Fruit fly (Drosophila melanogaster): ENCODE results near the gene IFT46.

Gene IFT46

DNA sequence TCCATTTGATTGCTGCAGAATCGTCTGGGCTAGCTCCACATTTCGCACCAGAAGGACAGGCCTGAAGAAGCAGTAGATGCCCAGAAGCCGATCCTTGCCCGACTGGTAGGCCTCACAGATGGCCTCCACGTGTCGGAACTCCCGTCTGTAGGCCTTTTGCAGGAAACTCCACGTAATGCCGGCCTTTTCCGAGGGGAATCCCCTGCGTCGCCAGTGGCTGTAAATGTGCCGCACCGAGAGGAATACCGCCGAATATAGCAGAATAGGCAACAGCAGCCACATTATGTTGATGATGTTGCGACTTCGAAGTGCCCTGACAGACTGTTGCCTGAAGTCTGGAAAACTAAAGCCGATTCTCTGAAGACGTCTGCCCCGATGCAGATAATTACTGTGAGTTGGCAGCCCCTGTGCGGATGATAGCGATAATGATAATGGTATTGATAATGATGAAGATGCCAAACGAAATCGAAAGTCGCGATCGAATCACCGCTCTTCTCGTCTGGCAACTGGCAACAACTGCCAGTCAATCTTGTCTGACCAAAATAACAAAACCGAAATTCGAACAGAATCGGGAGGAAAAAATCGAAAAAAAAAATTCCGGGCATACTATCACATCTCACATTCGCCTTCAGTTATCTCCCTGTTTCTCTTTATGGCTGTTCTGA lies 36.9 kb upstream of the IFT46 start, which contains the start of gene Cyp310a1:
Cyp310a1 (minus strand) TSS at position 348 of the 665 bp plus-strand sequence.
- TF ChIP-seq Vsx2 (GFP tag; optimal IDR thresholded peaks at IDR 0.05; ENCODE audit: partially characterized antibody) (no peak), fru (GFP tag; optimal IDR thresholded peaks at IDR 0.05) (no peak), sage (GFP tag; optimal IDR thresholded peaks at IDR 0.05) (no peak), OdsH (GFP tag; optimal IDR thresholded peaks at IDR 0.05) (no peak), Rel (GFP tag; optimal IDR thresholded peaks at IDR 0.05) (no peak), Rel (tag; optimal IDR thresholded peaks at IDR 0.05) (peak; percentile 83), sv (GFP tag; optimal IDR thresholded peaks at IDR 0.05) (no peak), usp (GFP tag; optimal IDR thresholded peaks at IDR 0.05) (no peak)

DNA sequence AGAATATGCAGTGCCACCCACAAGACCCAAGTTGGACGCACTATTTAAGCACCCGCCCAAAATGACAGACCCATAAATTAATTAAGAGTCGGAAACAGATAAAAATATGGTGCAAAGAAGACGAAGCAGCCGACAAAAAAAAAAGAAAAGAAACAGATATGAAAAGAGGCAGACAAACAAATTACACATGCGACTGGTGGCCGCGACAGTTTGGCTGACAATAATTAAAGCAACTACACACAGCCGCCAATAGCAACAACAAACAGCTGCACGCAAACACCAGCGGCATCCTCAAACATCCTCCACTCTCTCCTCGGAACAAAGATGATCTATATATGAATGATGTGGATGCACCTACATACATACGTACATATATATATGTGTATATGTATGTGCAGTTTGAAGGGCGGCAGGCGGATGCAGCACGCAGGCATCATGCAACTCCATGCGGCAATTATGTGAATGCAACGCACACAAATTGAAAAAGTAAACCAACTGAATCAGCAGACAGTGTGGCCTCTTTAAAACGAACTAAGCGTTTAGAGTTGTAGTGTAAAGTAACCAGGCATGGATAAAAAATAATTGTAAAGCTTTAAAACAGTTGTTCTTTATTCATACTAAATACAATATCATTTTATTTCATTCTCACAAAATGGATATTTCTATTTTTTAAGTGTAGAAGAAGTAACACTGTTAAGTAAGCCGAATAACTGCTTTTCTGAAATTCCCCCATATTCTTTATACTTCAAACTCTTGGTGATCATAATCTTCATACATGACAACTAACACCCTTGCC lies 32.1 kb upstream of the IFT46 start:
- TF ChIP-seq rgr (GFP tag; optimal IDR thresholded peaks at IDR 0.05) = peak; percentile 20
- peak; percentile 20 for TF ChIP-seq ey (GFP tag; optimal IDR thresholded peaks at IDR 0.05)
- peak; percentile 10 for TF ChIP-seq woc (GFP tag; optimal IDR thresholded peaks at IDR 0.05)
- TF ChIP-seq jim (GFP tag; optimal IDR thresholded peaks at IDR 0.05) = no peak
- TF ChIP-seq pan (optimal IDR thresholded peaks at IDR 0.05) = no peak
- TF ChIP-seq OdsH (GFP tag; optimal IDR thresholded peaks at IDR 0.05) = peak; percentile 47
- TF ChIP-seq h (GFP tag; optimal IDR thresholded peaks at IDR 0.05) = peak; percentile 44
- TF ChIP-seq psq (GFP tag; optimal IDR thresholded peaks at IDR 0.05) = peak; percentile 58
- peak in 1 of 2 experiments; percentile 59 for TF ChIP-seq foxo (GFP tag; optimal IDR thresholded peaks at IDR 0.05)
- TF ChIP-seq Myc (optimal IDR thresholded peaks at IDR 0.05) = no peak
- TF ChIP-seq fru (GFP tag; optimal IDR thresholded peaks at IDR 0.05) = peak; percentile 62
- peak; percentile 44 for TF ChIP-seq Hnf4 (GFP tag; optimal IDR thresholded peaks at IDR 0.05)
- TF ChIP-seq Abd-B (GFP tag; optimal IDR thresholded peaks at IDR 0.05) = no peak
- TF ChIP-seq Sp1 (GFP tag; optimal IDR thresholded peaks at IDR 0.05) = peak; percentile 40
- TF ChIP-seq N (GFP tag; optimal IDR thresholded peaks at IDR 0.05) = no peak
- TF ChIP-seq br (GFP tag; optimal IDR thresholded peaks at IDR 0.05) = peak; percentile 22

DNA sequence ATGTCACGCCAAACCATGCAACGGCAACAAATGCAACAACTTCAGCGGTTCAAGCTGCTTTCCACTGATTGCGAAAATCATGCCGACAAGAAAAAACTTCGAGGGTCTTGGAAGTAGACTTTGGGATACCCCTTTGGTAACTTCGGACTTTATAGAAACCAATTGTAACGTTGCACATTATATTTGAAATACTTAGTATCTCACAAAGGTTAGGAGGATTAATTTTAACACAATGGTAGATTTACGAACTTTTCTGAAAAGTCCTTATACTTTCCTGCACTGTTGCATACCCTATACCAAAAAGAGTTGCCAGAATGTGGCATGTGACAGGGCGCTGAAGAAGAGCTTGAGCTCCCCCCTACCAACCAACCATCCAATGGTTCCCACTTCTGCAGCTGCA lies 29.6 kb upstream of the IFT46 start:
- TF ChIP-seq Hr78 (GFP tag; optimal IDR thresholded peaks at IDR 0.05) (no peak), Rel (GFP tag; optimal IDR thresholded peaks at IDR 0.05) (no peak), Rel (tag; optimal IDR thresholded peaks at IDR 0.05) (no peak), OdsH (GFP tag; optimal IDR thresholded peaks at IDR 0.05) (peak; percentile 28), dsf (GFP tag; optimal IDR thresholded peaks at IDR 0.05; ENCODE audit: borderline replicate concordance) (no peak), lola (GFP tag; optimal IDR thresholded peaks at IDR 0.05) (no peak), tai (GFP tag; optimal IDR thresholded peaks at IDR 0.05) (no peak), fru (GFP tag; optimal IDR thresholded peaks at IDR 0.05) (peak; percentile 66), foxo (GFP tag; optimal IDR thresholded peaks at IDR 0.05) (peak in 1 of 2 experiments; percentile 59), rgr (GFP tag; optimal IDR thresholded peaks at IDR 0.05) (peak; percentile 30), GATAd (GFP tag; optimal IDR thresholded peaks at IDR 0.05) (no peak), ey (GFP tag; optimal IDR thresholded peaks at IDR 0.05) (peak; percentile 54), h (GFP tag; optimal IDR thresholded peaks at IDR 0.05) (peak; percentile 54), Sp1 (GFP tag; optimal IDR thresholded peaks at IDR 0.05) (peak; percentile 31), Mio (GFP tag; optimal IDR thresholded peaks at IDR 0.05) (no peak), CG32264 (GFP tag; optimal IDR thresholded peaks at IDR 0.05) (no peak), psq (GFP tag; optimal IDR thresholded peaks at IDR 0.05) (peak; percentile 9), N (GFP tag; optimal IDR thresholded peaks at IDR 0.05) (no peak), br (GFP tag; optimal IDR thresholded peaks at IDR 0.05) (peak; percentile 56), jim (GFP tag; optimal IDR thresholded peaks at IDR 0.05) (no peak), dl (GFP tag; optimal IDR thresholded peaks at IDR 0.05; ENCODE audit: insufficient read depth in 1 of 2, partially characterized antibody in 2 of 2) (no peak), Myc (optimal IDR thresholded peaks at IDR 0.05) (no peak), Dfd (GFP tag; optimal IDR thresholded peaks at IDR 0.05) (no peak), Hnf4 (GFP tag; optimal IDR thresholded peaks at IDR 0.05) (peak; percentile 21), dmrt93B (GFP tag; optimal IDR thresholded peaks at IDR 0.05) (peak; percentile 17), sage (GFP tag; optimal IDR thresholded peaks at IDR 0.05) (no peak), usp (GFP tag; optimal IDR thresholded peaks at IDR 0.05) (no peak), CG9705 (GFP tag; optimal IDR thresholded peaks at IDR 0.05) (no peak), Hr83 (GFP tag; optimal IDR thresholded peaks at IDR 0.05; ENCODE audit: poor library complexity, severe bottlenecking) (no peak), Jra (GFP tag; optimal IDR thresholded peaks at IDR 0.05) (no peak), CrebA (GFP tag; optimal IDR thresholded peaks at IDR 0.05; ENCODE audit: borderline replicate concordance) (no peak), Abd-B (GFP tag; optimal IDR thresholded peaks at IDR 0.05) (no peak), woc (GFP tag; optimal IDR thresholded peaks at IDR 0.05) (peak; percentile 50), Vsx2 (GFP tag; optimal IDR thresholded peaks at IDR 0.05; ENCODE audit: partially characterized antibody) (no peak), sv (GFP tag; optimal IDR thresholded peaks at IDR 0.05) (no peak), brk (GFP tag; optimal IDR thresholded peaks at IDR 0.05) (no peak), Dif (GFP tag; optimal IDR thresholded peaks at IDR 0.05; ENCODE audit: partially characterized antibody) (no peak), pan (optimal IDR thresholded peaks at IDR 0.05) (no peak), HLH106 (tag; optimal IDR thresholded peaks at IDR 0.05) (peak; percentile 52)

Data from whole organism, wandering third instar larva.